Worm (Caenorhabditis elegans) whole organism, midembryonic: ENCODE data around the gene mrps-14.
A peak's percentile ranks its signal among the peaks of the same experiment; 100 is the strongest.

Experiments used
- T22C8.4 ChIP-seq: fragments of 200-800 bp; sonication (Bioruptor generic); IDR thresholded peaks from 2 replicates; pipeline ENCODE4 v1.3.6; 2022; ENCODE audit warnings: missing genetic modification characterization, missing compliant biosample characterization
- cog-1 ChIP-seq: sonication (generic microtip); optimal IDR thresholded peaks from 2 replicates; lab custom pipeline; 2016; ENCODE audit warnings: missing genetic modification characterization, missing compliant biosample characterization
- flt-1 ChIP-seq: fragments of 200-800 bp; sonication (Bioruptor generic); IDR thresholded peaks from 2 replicates; pipeline ENCODE4 v1.3.6; 2022; ENCODE audit warnings: missing genetic modification characterization, missing compliant biosample characterization
- klf-2 ChIP-seq: fragments of 200-800 bp; sonication (Bioruptor generic); conservative IDR thresholded peaks from 2 replicates; pipeline ENCODE4 v1.3.6; 2022; ENCODE audit warnings: missing genetic modification reagents, missing genetic modification characterization, missing compliant biosample characterization
- med-1 ChIP-seq: sonication (generic microtip); optimal IDR thresholded peaks from 2 replicates; lab custom pipeline; 2017; ENCODE audit warnings: missing genetic modification characterization, mild to moderate bottlenecking, missing compliant biosample characterization, antibody characterized with exemption, missing genetic modification reagents; ENCODE audit not compliant: insufficient read depth
- ref-1 ChIP-seq: fragments of 200-800 bp; sonication (Bioruptor generic); conservative IDR thresholded peaks from 2 replicates; pipeline ENCODE4 v1.3.6; 2022; ENCODE audit warnings: missing genetic modification reagents, missing genetic modification characterization, missing compliant biosample characterization
- tab-1 ChIP-seq: fragments of 200-800 bp; sonication (Bioruptor generic); IDR thresholded peaks from 2 replicates; pipeline ENCODE4 v1.3.6; 2022; ENCODE audit warnings: missing genetic modification characterization, missing compliant biosample characterization
- ztf-23 ChIP-seq: fragments of 200-800 bp; sonication (Bioruptor generic); IDR thresholded peaks from 2 replicates; pipeline ENCODE4 v1.3.6; 2022; ENCODE audit warnings: missing genetic modification reagents, missing genetic modification characterization, missing compliant biosample characterization
- ztf-29 ChIP-seq: fragments of 200-800 bp; sonication (Bioruptor generic); IDR thresholded peaks from 2 replicates; pipeline ENCODE4 v1.3.6; 2022; ENCODE audit warnings: missing genetic modification reagents, missing genetic modification characterization, missing compliant biosample characterization

mrps-14 gene

ce11 chrII:10250966-10251365 lies 8.7 kb upstream of the mrps-14 start, which contains the start of gene F54B3.1:
F54B3.1 (plus strand) TSS chrII:10251266.
- TF ChIP-seq med-1 (GFP tag; lab: Kevin White, UChicago) (no peak), ref-1 (GFP tag; lab: Robert Waterston, UW) (no peak), flt-1 (GFP tag; lab: Robert Waterston, UW) (no peak), ztf-29 (GFP tag; lab: Robert Waterston, UW) (no peak), T22C8.4 (GFP tag; lab: Robert Waterston, UW) (no peak), klf-2 (no peak), tab-1 (GFP tag; lab: Robert Waterston, UW) (no peak), cog-1 (no peak), ztf-23 (no peak)

ce11 chrII:10248355-10249041 lies 6.2 kb upstream of the mrps-14 start, which contains the start of gene atad-3:
atad-3 (plus strand) TSS chrII:10248991.
- TF ChIP-seq ref-1 (GFP tag; lab: Robert Waterston, UW) = peak; percentile 79
- peak; percentile 88 for TF ChIP-seq tab-1 (GFP tag; lab: Robert Waterston, UW)
- peak; percentile 97 for TF ChIP-seq ztf-23
- peak; percentile 90 for TF ChIP-seq ztf-29 (GFP tag; lab: Robert Waterston, UW)
- no peak for TF ChIP-seq med-1 (GFP tag; lab: Kevin White, UChicago)
- peak; percentile 82 for TF ChIP-seq cog-1
- TF ChIP-seq flt-1 (GFP tag; lab: Robert Waterston, UW) = peak; percentile 95
- TF ChIP-seq T22C8.4 (GFP tag; lab: Robert Waterston, UW) = peak; percentile 85; the same call in 1 of the 2 replicates
- peak; percentile 96 for TF ChIP-seq klf-2

DNA sequence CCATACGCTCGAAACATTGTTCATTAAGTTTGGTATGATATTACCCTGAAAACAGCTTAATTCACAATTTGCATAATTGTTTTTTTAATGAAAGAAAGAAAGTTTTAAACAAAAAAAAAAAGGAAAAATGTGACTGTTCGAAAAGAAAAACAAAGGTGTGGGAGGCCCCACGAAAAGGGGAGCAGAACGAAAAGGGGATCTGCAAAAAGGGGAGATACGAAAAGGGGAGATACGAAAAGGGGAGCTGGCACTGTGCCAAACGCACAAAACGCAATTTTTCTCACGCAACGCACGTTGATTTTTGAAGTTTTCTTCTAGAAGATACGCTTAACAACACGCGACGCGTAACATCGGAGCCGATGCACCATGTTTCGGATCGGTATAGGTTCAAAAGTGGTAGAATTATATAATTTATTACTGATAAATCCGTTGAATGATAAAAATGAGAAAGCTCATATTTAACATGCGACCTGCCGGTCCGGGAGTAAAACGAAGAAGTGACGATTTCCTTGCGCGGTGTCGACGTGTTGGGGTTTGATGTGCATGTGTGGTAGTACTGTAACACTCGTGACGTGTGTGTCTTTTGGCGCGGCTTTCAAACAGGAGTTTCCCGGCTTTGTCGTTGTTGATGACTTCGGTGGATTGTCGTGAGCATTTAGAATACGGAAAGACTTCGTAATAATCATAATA lies 5.4 kb upstream of the mrps-14 start, which contains the start of gene nrde-2:
nrde-2 (minus strand) TSS at position 45 of the 690 bp plus-strand sequence.
- TF ChIP-seq klf-2 (peak; percentile 64; the same call in 1 of the 2 replicates), ref-1 (GFP tag; lab: Robert Waterston, UW) (peak; percentile 41; the same call in 1 of the 2 replicates), ztf-23 (peak; percentile 87), flt-1 (GFP tag; lab: Robert Waterston, UW) (peak; percentile 80)

DNA sequence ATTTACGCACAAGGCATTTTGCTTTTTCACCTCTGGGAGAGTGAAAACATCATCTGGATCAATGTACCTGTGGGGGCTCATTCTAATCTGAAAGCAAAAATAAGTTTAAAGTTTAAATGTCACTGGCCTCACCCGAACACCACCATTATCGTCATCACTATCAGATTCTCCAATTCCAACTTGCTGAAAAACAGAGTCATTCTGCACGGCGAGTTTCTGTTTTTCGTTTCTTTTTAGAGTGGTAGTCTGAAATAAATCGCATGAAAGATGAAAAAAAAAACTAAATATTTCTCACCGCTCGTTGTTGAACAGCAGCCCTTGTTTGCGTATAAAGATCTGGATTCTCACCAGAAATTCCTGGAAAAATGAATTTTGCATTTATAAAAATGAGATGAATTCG lies 4.9 kb upstream of the mrps-14 start:
- no peak for TF ChIP-seq tab-1 (GFP tag; lab: Robert Waterston, UW)
- TF ChIP-seq T22C8.4 (GFP tag; lab: Robert Waterston, UW) = no peak
- no peak for TF ChIP-seq med-1 (GFP tag; lab: Kevin White, UChicago)
- TF ChIP-seq flt-1 (GFP tag; lab: Robert Waterston, UW) = no peak
- TF ChIP-seq cog-1 = no peak
- TF ChIP-seq ztf-29 (GFP tag; lab: Robert Waterston, UW) = no peak
- no peak for TF ChIP-seq klf-2
- TF ChIP-seq ref-1 (GFP tag; lab: Robert Waterston, UW) = no peak
- no peak for TF ChIP-seq ztf-23

DNA sequence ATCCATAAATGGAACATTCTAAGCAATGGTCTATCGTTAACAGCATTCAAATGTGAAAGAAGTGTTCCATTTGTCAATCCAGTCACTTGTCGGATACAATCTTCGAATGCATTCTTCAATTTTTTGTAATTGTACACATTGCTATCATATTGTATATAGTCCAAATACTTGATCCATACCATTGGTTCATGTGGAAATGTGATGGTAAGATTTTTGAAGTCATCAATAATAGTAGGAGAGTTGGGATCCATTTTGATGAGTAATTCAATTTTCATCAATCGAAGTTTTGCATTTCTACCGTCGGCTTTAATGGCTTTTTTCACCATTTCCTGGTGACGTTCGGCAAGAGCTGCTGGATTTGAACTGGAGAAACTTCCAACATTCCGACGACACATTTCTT lies 3.3 kb upstream of the mrps-14 start:
- TF ChIP-seq ztf-23 (no peak), flt-1 (GFP tag; lab: Robert Waterston, UW) (no peak), klf-2 (no peak), med-1 (GFP tag; lab: Kevin White, UChicago) (no peak), tab-1 (GFP tag; lab: Robert Waterston, UW) (no peak), cog-1 (no peak), T22C8.4 (GFP tag; lab: Robert Waterston, UW) (no peak), ref-1 (GFP tag; lab: Robert Waterston, UW) (no peak), ztf-29 (GFP tag; lab: Robert Waterston, UW) (no peak)

DNA sequence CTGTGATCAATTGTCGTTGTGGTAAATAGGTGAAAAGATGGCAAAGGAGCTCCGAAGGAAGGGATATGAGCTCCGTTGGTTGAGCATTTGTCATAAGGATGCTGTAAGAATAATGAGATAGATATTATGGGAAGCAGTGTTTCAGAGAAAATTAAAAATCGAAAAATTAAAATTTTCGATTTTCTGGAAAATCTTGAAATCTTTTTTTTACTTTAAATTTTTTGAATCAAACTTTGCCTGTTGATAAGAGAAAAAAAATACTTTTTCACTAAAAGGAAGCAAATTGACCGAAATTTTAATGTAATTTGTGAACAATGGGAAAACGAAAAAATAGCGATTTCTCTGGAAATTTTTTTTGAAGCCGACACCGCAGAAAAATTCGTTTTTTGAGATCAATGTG lies 2.7 kb downstream of the mrps-14 start, which contains the start of gene mec-15:
mec-15 (minus strand) TSS at position 101 of the 400 bp plus-strand sequence.
- TF ChIP-seq ref-1 (GFP tag; lab: Robert Waterston, UW) (no peak), klf-2 (no peak), med-1 (GFP tag; lab: Kevin White, UChicago) (no peak), T22C8.4 (GFP tag; lab: Robert Waterston, UW) (no peak)

DNA sequence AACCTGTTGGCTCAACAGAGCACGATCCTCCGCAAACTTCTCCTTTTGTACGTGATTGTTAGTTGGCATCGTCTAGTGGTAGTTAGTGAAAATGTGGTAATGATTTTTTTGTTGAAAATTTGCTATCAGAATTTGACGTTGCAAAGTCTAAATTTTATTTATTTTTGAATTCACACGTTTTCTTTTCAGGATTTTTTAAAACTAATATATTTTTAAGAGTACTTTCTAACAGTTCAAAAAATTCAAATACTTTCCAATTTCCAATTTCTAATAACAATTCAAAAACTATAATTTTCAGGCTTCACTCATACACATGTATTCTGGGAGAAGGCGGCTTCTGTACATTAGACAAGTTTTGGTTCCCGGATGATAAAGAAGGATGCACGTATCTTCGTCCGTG lies 7.9 kb downstream of the mrps-14 start, which contains the start of gene ubxn-5:
ubxn-5 (minus strand) TSS at position 101 of the 400 bp plus-strand sequence.
- TF ChIP-seq klf-2 = no peak
- TF ChIP-seq flt-1 (GFP tag; lab: Robert Waterston, UW) = no peak
- TF ChIP-seq ztf-23 = no peak
- no peak for TF ChIP-seq tab-1 (GFP tag; lab: Robert Waterston, UW)
- no peak for TF ChIP-seq med-1 (GFP tag; lab: Kevin White, UChicago)
- TF ChIP-seq ztf-29 (GFP tag; lab: Robert Waterston, UW) = no peak
- no peak for TF ChIP-seq cog-1
- TF ChIP-seq T22C8.4 (GFP tag; lab: Robert Waterston, UW) = no peak
- no peak for TF ChIP-seq ref-1 (GFP tag; lab: Robert Waterston, UW)

DNA sequence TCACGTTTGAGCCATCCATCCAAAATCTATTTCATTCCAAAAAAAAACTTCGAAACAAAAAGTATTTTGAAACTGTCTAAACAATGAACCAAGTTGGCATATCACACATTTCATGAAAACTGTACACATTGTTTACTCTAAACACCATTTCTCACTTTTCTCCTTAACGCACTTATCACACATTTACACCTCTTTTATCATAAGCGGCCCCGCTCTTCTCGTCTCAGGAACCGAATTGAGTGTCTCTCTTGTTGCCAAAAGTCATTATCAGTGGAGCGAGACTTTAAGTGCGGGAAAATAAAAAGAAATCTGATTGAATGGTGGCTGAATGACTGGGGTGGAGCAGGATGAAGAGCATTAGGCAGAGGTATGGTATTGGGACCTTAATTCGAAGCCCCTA lies 10.4 kb downstream of the mrps-14 start:
- no peak for TF ChIP-seq flt-1 (GFP tag; lab: Robert Waterston, UW)
- no peak for TF ChIP-seq klf-2
- TF ChIP-seq ztf-23 = no peak
- TF ChIP-seq T22C8.4 (GFP tag; lab: Robert Waterston, UW) = no peak
- no peak for TF ChIP-seq ztf-29 (GFP tag; lab: Robert Waterston, UW)
- no peak for TF ChIP-seq med-1 (GFP tag; lab: Kevin White, UChicago)
- TF ChIP-seq ref-1 (GFP tag; lab: Robert Waterston, UW) = no peak
- no peak for TF ChIP-seq cog-1

DNA sequence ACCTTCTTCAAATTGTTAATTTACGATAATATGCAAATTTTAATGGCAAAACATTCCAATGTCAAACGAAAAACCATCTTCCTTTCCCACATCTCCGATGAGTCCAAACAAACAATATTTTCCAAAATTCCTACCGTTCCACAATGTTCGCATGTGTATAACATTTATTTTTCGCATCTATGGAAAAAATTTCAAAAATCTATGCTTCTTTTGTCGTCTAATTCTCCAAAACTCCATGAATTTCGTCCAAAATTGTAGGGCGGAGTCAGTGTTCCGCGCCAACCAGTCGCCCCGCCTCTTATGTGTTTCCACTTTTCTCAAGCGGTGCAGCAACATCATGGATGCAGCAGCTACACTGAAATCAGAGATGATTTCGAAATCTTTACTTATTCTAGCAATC lies 11.3 kb downstream of the mrps-14 start, which contains the start of gene T01E8.8:
T01E8.8 (plus strand) TSS at position 301 of the 400 bp plus-strand sequence.
- TF ChIP-seq flt-1 (GFP tag; lab: Robert Waterston, UW) (no peak), ref-1 (GFP tag; lab: Robert Waterston, UW) (no peak), tab-1 (GFP tag; lab: Robert Waterston, UW) (no peak), cog-1 (no peak), ztf-29 (GFP tag; lab: Robert Waterston, UW) (no peak), T22C8.4 (GFP tag; lab: Robert Waterston, UW) (no peak), ztf-23 (no peak), klf-2 (no peak), med-1 (GFP tag; lab: Kevin White, UChicago) (no peak)
